Fruit fly (Drosophila melanogaster): ENCODE results near the gene P5CS.

dm6 chr3L:21930179-21930578 lies 41.6 kb upstream of the P5CS start:
- TF ChIP-seq Sin3A (optimal IDR thresholded peaks at IDR 0.05) (no peak), psq (optimal IDR thresholded peaks at IDR 0.05) (no peak)
